Worm (Caenorhabditis elegans): Measurements from ENCODE around the gene acd-4.

DNA sequence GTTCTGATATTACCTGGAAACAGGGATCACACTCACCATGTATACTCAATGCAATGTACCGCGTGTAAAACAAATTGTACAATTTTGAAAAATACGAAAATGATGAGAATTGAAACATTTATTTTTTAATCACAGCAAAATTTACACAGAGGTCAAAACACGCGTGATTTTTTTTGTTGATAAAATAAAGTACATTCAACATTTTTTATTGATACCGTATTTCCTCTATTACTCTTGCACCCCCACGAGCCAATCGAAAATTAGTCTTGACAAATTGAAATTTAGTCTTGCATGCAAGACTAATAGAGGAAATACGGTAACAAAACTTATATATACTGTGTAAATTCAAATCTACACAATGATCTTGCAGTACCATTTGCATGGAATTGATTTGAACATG, 49.7 kb downstream of the acd-4 start, which contains the start of gene ZC190.8:
- TF ChIP-seq fos-1 (tag; optimal IDR thresholded peaks at IDR 0.05) (no peak), efl-1 (optimal IDR thresholded peaks at IDR 0.05) (no peak), efl-1 (GFP tag; optimal IDR thresholded peaks at IDR 0.05 in 1 of 2) (no peak), lin-13 (GFP tag; optimal IDR thresholded peaks at IDR 0.05) (no peak), unc-62 (GFP tag; optimal IDR thresholded peaks at IDR 0.05) (no peak), pax-3 (tag; optimal IDR thresholded peaks at IDR 0.05) (no peak), nhr-237 (tag; optimal IDR thresholded peaks at IDR 0.05) (no peak), nhr-71 (tag; optimal IDR thresholded peaks at IDR 0.05) (no peak)

Measured in whole organism, L1 larva.